Fruit fly (Drosophila melanogaster): ENCODE data around the gene Amt.

The Amt gene

DNA sequence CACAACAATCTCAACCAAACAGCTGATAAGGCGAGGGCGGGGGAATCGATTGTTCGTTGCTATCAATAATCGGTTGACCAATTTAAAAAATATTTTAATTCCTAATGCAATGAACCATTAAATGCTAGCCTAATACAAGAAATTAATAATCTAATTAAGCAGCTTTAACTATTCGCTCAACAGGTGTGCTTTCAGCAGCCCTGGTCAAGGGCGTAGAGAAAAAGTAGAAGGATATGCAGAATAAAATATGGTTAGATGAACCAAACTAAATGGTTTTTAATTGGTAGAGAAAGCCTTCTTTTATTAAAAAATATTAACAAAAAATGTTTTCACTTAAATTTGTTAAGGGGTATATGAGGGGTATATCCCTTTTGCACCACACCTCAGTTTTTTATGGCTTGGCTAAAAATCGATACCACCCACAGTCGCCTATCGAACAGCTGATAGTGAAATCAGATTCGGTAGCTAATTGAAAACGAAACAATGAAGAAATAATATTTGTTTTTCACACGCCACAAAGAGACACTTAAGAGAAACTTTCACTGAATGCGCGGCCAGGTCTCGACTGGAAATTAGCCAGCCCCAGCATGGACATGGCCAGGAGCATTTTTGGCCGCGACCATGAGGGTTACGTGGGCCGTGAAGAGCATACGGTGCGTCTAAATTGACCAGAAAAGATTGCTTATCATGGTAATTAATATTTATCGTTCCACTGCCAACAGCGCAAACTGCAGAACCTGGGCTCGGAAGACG is 29.9 kb downstream of the Amt start, which contains the start of the genes SIDL and CG12241 (continued):
- peak; percentile 94 for TF ChIP-seq CG11902 (GFP tag; optimal IDR thresholded peaks at IDR 0.05)
- no peak for TF ChIP-seq ss (GFP tag; optimal IDR thresholded peaks at IDR 0.05)
- no peak for TF ChIP-seq CG11762 (GFP tag; optimal IDR thresholded peaks at IDR 0.05; ENCODE audit: insufficient read depth)
- no peak for TF ChIP-seq CG32006 (GFP tag; optimal IDR thresholded peaks at IDR 0.05)
- peak; percentile 68 for TF ChIP-seq fd85E (GFP tag; optimal IDR thresholded peaks at IDR 0.05)
- TF ChIP-seq fd59A (GFP tag; optimal IDR thresholded peaks at IDR 0.05), result no peak
- TF ChIP-seq pdm3 (GFP tag; optimal IDR thresholded peaks at IDR 0.05), result no peak
- peak; percentile 87 for TF ChIP-seq Eip93F (GFP tag; optimal IDR thresholded peaks at IDR 0.05)
- no peak for TF ChIP-seq CG10669 (GFP tag; optimal IDR thresholded peaks at IDR 0.05)
- no peak for TF ChIP-seq svp (GFP tag)
- no peak for TF ChIP-seq CG6276 (GFP tag; optimal IDR thresholded peaks at IDR 0.05)
- peak; percentile 75 for TF ChIP-seq dac (GFP tag; optimal IDR thresholded peaks at IDR 0.05)

DNA sequence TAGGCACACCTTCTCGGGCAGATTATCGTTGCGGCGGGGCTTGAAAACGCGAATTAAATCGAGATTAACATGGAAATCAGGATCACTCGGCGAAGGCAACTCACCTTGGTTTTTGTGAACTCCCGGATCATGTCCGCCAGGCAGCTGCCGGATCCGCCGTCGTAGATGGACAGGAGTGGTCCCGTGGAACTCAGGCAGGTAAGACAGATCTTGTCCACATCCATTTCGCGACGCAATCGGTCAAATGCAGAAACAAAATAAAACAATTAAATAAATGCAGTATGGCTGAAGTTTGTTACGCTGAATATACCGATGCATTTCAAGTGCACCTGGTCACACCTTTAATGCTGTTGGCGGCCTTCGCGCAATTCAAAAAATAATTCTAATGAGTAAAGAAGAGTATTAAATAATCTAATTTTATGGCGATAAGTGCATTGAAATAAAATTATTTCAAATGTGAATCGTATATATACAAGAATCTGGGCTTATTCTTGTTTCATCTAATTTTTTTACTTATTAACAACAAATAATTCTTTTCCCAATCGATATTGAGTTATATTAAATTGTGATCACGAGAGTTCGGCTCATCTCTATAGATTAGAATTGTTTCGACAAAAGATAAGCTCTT is 35.5 kb downstream of the Amt start, which contains the start of the genes CG6654 and CG4210:
CG6654 (minus strand) TSS at position 297 of the 628 bp plus-strand sequence.
CG4210 (plus strand) TSS at position 613 of the 628 bp plus-strand sequence.
- no peak for TF ChIP-seq CG9139 (GFP tag; optimal IDR thresholded peaks at IDR 0.05)
- TF ChIP-seq CG3919 (GFP tag; optimal IDR thresholded peaks at IDR 0.05), result no peak
- no peak for TF ChIP-seq vri (GFP tag; optimal IDR thresholded peaks at IDR 0.05)
- peak; percentile 35 for TF ChIP-seq esn (GFP tag; optimal IDR thresholded peaks at IDR 0.05)
- TF ChIP-seq achi (GFP tag; optimal IDR thresholded peaks at IDR 0.05), result no peak
- TF ChIP-seq CG6276 (GFP tag; optimal IDR thresholded peaks at IDR 0.05), result no peak
- TF ChIP-seq CG6792 (GFP tag; optimal IDR thresholded peaks at IDR 0.05), result no peak
- TF ChIP-seq fkh (GFP tag; optimal IDR thresholded peaks at IDR 0.05), result no peak
- TF ChIP-seq lz (GFP tag; optimal IDR thresholded peaks at IDR 0.05), result no peak
- TF ChIP-seq Met (GFP tag; optimal IDR thresholded peaks at IDR 0.05), result no peak
- peak; percentile 33 for TF ChIP-seq Sox14 (GFP tag; optimal IDR thresholded peaks at IDR 0.05)
- peak; percentile 4 for TF ChIP-seq CG3032 (tag; optimal IDR thresholded peaks at IDR 0.05)
- TF ChIP-seq dsx (GFP tag; optimal IDR thresholded peaks at IDR 0.05; ENCODE audit: poor library complexity, severe bottlenecking), result no peak
- peak; percentile 30 for TF ChIP-seq cyc (GFP tag; optimal IDR thresholded peaks at IDR 0.05)
- no peak for TF ChIP-seq topi (GFP tag; optimal IDR thresholded peaks at IDR 0.05)
- no peak for TF ChIP-seq CG1621 (tag; optimal IDR thresholded peaks at IDR 0.05)
- peak; percentile 8 for TF ChIP-seq CG31627 (GFP tag; optimal IDR thresholded peaks at IDR 0.05)
- no peak for TF ChIP-seq CG11762 (GFP tag; optimal IDR thresholded peaks at IDR 0.05; ENCODE audit: insufficient read depth)
- TF ChIP-seq CG6854 (GFP tag; optimal IDR thresholded peaks at IDR 0.05), result no peak
- no peak for TF ChIP-seq salr (GFP tag; optimal IDR thresholded peaks at IDR 0.05)
- no peak for TF ChIP-seq Hr39 (GFP tag; optimal IDR thresholded peaks at IDR 0.05)
- no peak for TF ChIP-seq pdm3 (GFP tag; optimal IDR thresholded peaks at IDR 0.05)
- TF ChIP-seq fd59A (GFP tag; optimal IDR thresholded peaks at IDR 0.05), result no peak
- TF ChIP-seq CG8119 (GFP tag; IDR thresholded peaks at IDR 0.05), result no peak
- no peak for TF ChIP-seq spab (GFP tag; optimal IDR thresholded peaks at IDR 0.05)
- no peak for TF ChIP-seq Eip78C (GFP tag)
- TF ChIP-seq CG6163 (GFP tag; IDR thresholded peaks at IDR 0.05), result no peak
- no peak for TF ChIP-seq CG11294 (GFP tag; IDR thresholded peaks at IDR 0.05)
- no peak for TF ChIP-seq net (GFP tag; optimal IDR thresholded peaks at IDR 0.05)
- no peak for TF ChIP-seq CG11902 (GFP tag; optimal IDR thresholded peaks at IDR 0.05)
- no peak for TF ChIP-seq Ets21C (GFP tag; optimal IDR thresholded peaks at IDR 0.05)

Data from whole organism, prepupa.